Fruit fly (Drosophila melanogaster) ovary, adult (tissue): ENCODE results near the gene CG14435.

ENCODE experiments used
- CG17801 ChIP-seq: fragments of 200-800 bp; optimal IDR thresholded peaks from 2 replicates; lab custom pipeline; 2019; ENCODE audit warnings: missing biosample characterization, mild to moderate bottlenecking, missing genetic modification characterization, moderate library complexity; ENCODE audit not compliant: partially characterized antibody

The CG14435 gene

DNA sequence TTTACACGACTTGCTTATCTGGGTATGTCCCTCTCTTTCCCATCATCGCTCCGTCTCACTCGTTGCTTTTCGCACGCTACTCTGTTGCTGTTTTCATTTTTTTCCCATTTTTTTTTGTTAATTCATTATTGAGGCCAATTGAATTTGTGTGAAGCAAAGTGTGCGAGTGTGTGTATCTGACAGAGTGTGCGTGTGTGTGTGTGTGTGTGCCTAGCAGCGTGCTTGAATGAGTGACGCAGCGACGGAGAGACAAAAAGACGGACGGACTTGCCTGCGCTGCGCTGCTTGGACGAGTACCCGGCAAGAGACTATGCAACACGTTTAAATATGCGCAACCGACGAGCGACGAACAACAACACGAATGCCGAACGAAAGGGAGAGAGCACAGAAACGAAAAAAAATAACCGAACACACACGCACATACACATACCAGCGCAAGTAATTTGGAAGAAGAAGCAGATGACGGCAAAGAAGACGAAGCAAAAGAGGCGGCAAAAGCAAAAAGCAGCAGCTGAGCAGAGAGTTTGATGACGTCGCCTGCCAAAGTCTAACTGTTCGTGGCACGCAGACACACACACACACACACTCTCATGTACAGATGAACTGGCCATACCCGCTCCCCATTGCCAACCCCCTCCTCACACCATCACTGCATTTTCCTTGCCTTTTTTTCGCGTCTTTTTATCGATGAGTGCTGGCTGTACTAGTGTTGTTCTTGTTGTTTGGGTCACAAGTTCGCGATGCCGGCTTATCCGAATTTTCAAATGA, 19.0 kb upstream of the CG14435 start:
- no peak for TF ChIP-seq CG17801

DNA sequence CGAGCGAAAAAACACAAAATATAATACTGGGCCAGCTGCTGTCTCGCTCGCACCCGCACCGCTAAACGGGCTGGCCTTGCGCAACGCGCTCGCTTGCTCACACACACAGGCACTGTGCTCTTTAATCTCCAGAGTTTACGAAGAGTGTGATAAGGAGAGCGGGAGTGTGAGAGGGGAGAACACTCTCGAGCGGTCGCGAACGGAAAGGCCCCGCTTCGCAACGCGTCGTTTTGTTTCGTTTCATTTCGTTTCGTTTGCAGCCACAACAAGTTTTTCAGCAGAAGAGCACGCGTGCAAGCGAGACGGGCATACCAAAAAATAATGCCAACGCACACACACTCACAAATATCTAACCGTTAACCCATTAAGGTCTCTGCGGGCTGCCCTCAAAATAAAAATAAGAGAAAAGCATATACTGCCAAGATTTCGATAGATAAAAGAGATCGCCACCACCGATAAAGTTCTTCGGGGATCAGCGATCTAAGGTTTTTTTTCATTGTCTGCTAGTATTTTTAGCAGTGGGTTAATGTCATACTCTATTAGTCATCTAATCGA, 17.9 kb upstream of the CG14435 start:
- TF ChIP-seq CG17801: peak; percentile 89

dm6 chrX:6860413-6861089, 16.8 kb upstream of the CG14435 start:
- no peak for TF ChIP-seq CG17801

DNA sequence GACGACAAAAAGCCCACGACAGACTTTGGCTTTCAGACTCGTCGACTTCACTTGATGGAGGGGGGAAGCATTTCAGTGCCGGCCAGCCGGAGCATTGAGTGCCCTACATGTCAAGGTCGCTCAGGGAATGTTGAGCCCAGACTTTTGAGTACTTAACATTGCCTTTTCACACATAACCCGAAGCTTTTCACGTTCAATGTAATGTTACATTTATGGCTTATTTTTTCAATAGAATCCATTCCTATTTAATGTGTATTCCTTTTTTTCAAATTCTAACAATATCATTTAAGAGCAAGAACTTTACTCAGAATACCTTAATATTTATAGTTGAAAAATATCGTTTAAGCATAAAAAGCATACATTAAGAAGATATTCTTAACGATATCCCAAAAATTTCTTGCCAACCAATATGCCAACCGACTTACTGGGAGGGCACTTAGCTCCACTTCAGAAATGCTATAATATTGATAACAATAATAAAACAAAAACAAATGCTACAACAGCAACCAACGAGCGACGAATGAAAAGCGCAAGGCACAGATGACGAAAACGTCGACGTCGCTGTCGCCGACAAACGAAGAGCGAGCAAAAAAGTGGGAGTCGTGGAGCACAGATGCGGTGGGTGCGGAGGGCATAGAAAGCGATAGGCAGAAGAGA, 16.2 kb upstream of the CG14435 start:
- peak; percentile 81 for TF ChIP-seq CG17801

dm6 chrX:6859245-6859644, 15.5 kb upstream of the CG14435 start:
- TF ChIP-seq CG17801: no peak

DNA sequence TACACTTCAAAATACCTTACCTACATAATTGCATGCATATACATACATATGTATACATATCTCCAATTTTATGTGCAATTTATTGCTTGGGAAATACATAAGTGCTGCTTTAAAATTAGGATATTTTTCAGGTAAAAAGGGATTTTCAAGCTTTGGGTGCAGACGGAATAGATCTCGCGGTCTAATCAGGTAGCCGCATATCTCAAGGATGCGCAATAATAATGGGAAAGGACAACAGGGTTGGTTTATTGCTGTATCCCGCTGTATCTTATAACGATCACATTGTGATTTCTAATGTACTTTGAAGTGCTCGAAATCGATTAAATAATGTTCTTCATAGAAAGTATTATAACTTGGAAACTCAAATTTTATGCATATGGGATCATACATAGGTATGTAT, 14.0 kb upstream of the CG14435 start:
- TF ChIP-seq CG17801: no peak

- TF ChIP-seq CG17801: no peak
Measured at dm6 chrX:6857269-6857668, 13.5 kb upstream of the CG14435 start.

DNA sequence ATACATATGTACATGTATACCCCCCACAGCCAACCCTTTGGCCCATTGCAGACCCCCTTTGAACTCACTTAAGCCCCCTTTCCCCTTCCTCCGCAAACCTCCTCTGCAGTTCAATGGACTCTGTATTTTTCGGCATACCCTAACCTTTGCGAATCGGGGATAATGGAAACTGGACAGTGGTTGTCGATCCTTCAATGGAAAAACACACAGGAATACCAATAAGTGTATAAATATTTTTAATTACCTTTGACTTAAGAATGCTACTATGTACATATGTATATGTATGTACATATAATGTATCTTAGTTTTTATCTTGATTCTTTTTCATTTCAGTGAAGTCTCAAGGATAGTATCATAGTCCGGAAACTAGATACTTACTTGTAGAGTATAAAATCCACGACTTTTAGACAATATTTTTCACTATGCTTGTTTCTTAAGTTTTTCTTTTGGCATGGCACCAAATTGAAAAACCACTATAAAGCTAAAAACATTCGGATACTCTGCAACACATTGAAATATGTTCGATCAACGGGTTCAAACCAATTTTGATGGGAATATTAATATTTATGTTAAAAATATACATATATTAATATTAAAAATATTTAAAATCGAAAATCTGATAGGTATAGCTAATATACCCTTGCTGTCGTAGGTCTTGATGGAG, 12.7 kb upstream of the CG14435 start:
- TF ChIP-seq CG17801: peak; percentile 84

DNA sequence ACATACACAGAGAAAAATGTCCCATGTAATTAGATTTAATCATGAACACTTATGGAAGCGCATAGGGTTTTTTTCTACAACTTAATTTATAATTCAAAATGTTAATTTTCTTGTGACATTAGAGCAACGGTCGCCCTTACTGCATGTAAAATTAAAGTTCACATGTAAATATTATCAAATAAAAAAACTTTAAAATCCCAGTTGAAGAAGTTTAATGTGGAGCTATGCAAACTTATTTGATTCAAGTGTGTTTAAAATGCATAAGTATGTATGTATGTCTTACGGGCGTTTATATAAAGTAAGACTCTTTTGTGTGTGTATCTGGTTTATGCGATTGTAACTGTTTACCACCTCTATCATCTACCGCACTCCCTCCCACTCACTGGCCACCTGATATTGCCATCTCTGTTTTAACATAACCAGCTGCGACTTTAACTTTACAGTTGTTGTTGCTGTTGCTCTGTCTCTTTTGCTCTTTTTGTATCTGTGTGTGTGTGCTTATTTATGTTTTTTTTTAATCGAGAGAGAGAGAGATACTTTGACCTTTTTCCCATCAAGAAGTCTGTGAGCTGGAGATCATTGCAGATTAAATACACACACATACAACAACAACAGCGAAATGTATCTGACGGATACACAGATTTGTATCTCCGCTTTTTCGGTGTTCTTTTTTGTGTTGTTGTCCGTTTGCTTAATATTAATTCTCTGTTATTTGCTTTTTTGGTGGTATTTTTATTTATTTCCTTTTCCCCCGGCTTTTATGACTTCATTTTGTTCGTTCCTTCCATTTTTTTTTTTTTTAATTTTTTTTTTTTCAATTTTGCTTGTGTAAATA, 11.9 kb upstream of the CG14435 start:
- TF ChIP-seq CG17801: no peak

dm6 chrX:6854563-6854962, 10.8 kb upstream of the CG14435 start:
- peak; percentile 0 for TF ChIP-seq CG17801

dm6 chrX:6853384-6853783, 9.7 kb upstream of the CG14435 start:
- TF ChIP-seq CG17801: no peak

dm6 chrX:6852574-6852973, 8.9 kb upstream of the CG14435 start:
- peak; percentile 93 for TF ChIP-seq CG17801

DNA sequence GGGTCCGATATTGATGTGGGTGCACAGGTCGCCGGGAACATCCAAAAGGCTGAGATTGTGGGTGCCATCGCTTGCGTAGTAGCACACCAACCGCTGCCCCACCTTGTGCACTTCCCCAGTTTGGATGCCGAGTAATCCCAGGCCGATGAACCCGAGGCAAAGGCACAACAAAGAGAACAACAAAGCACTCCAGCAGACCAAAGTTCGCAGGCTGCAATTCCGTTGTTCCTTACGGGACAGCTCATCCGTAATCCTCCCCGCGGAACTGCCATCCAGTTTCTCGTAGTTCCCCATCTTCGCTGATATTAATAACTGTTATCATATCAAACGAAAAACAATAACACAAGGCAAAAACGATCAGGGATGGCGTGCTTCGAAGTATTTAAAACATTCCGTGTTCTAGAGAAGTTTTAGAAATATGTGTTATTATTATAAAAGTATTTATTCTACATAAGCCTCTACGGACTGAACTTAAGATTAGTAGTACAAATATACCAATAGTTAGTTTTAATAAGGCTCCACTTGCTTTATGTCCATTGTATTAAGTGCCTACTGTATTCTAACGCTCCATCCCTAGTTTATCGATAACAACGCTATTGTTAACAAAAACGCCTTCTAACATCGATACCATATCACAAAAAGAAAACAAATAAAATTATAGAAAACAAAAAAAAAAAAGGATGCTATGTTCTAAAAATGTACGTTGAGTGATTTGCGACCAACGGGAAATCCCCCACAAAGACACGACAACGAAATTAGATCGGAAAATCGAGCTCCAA, 5.6 kb upstream of the CG14435 start, which contains the start of the genes Cht11 and CG4558:
TSS of gene Cht11 (minus strand) at position 340 of the 779 bp plus-strand sequence.
TSS of gene CG4558 (plus strand) at position 593 of the 779 bp plus-strand sequence.
- TF ChIP-seq CG17801: peak; percentile 97

DNA sequence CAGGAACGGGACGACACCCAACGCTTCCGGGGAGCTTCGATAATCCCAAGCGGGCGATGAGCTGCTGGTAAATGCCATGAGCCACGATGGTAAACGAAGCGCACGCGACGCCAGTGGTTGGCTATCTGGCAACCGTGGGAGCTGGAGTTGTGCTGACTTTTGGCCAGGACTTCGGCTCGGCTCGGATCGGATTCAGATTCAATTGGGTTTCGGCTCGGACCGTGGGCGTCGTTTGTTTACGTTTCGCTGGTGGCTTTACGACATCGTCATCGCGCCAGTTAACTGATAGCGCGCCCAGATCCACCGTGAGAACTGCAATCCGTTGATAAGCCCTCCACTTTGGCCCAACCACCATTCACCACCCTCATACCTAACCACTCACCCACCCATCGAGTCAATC, 11.1 kb downstream of the CG14435 start, which contains the start of gene mAChR-C:
TSS of gene mAChR-C (minus strand) at position 101 of the 400 bp plus-strand sequence.
- no peak for TF ChIP-seq CG17801

DNA sequence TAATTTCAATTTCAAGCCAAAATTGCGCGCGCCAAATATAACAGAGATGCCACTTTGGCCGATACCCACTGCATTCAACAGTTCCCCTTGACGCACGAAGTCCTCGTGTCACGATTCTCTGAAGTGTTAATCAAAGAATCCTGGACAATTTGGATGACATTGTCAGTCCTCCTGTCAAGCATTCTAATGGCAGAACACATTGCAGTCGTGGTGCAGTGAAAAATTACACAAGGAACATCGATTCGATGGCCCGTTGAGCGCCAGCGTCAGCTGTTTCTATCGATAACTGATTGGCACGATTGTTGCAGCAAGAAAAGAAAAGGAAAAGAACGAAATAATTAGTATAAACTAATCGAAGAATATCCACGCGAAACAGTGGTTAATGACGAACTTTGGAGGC, 19.5 kb downstream of the CG14435 start, which contains the start of gene nonC:
TSS of gene nonC (plus strand) at position 294 of the 400 bp plus-strand sequence.
- TF ChIP-seq CG17801: peak; percentile 57
